Worm (Caenorhabditis elegans): ENCODE results near the gene fbxb-35.
"Not testable (repeated sequence)": the region's sequence is repeated elsewhere in the genome, so short reads cannot be mapped to it uniquely, and the experiment has no call there.

The fbxb-35 gene

ce11 chrII:2063989-2064388 lies 12.5 kb downstream of the fbxb-35 start, which contains the start of gene F07E5.13:
F07E5.13 (minus strand) TSS chrII:2064089.
- no peak for TF ChIP-seq sma-3 (GFP tag; optimal IDR thresholded peaks at IDR 0.05)
- no peak for TF ChIP-seq mdl-1 (tag; optimal IDR thresholded peaks at IDR 0.05)
- TF ChIP-seq elt-1 (tag; optimal IDR thresholded peaks at IDR 0.05), result no peak
- TF ChIP-seq nhr-11 (tag; optimal IDR thresholded peaks at IDR 0.05), result no peak
- no peak for TF ChIP-seq sem-4 (tag; optimal IDR thresholded peaks at IDR 0.05)
- TF ChIP-seq aly-2 (tag; optimal IDR thresholded peaks at IDR 0.05), result no peak
- TF ChIP-seq nhr-23 (tag; optimal IDR thresholded peaks at IDR 0.05), result no peak
- TF ChIP-seq nhr-21 (tag; optimal IDR thresholded peaks at IDR 0.05), result no peak
- TF ChIP-seq unc-39 (tag; optimal IDR thresholded peaks at IDR 0.05), result no peak

- TF ChIP-seq aly-2 (tag; optimal IDR thresholded peaks at IDR 0.05), result no peak
- no peak for TF ChIP-seq nhr-237 (tag; optimal IDR thresholded peaks at IDR 0.05)
- no peak for TF ChIP-seq skn-1 (tag; optimal IDR thresholded peaks at IDR 0.05)
- TF ChIP-seq fos-1 (tag; optimal IDR thresholded peaks at IDR 0.05), result no peak
- no peak for TF ChIP-seq nhr-10 (tag; optimal IDR thresholded peaks at IDR 0.05)
- TF ChIP-seq nhr-21 (tag; optimal IDR thresholded peaks at IDR 0.05), result no peak
- TF ChIP-seq nhr-23 (tag; optimal IDR thresholded peaks at IDR 0.05), result no peak
- no peak for TF ChIP-seq ztf-1 (GFP tag; conservative IDR thresholded peaks at IDR 0.05)
- no peak for TF ChIP-seq elt-1 (tag; optimal IDR thresholded peaks at IDR 0.05)
- no peak for TF ChIP-seq zag-1 (tag; optimal IDR thresholded peaks at IDR 0.05)
- no peak for TF ChIP-seq nhr-77 (tag; optimal IDR thresholded peaks at IDR 0.05)
- TF ChIP-seq unc-39 (tag; optimal IDR thresholded peaks at IDR 0.05), result no peak
- TF ChIP-seq ztf-4 (tag; optimal IDR thresholded peaks at IDR 0.05), result no peak
These were observed 13.0 kb downstream of the fbxb-35 start, which contains the start of gene fbxb-6 for ce11 chrII:2064497-2064896. fbxb-6 (plus strand) TSS chrII:2064797.

- TF ChIP-seq zag-1, unc-39, C34F6.9 (tag; optimal IDR thresholded peaks at IDR 0.05): not testable (repeated sequence)
These were observed 16.1 kb downstream of the fbxb-35 start, which contains the start of gene F07E5.12 for ce11 chrII:2067451-2068021. F07E5.12 (plus strand) TSS chrII:2067971.

- TF ChIP-seq ztf-4 (tag; optimal IDR thresholded peaks at IDR 0.05) (no peak), blmp-1 (tag; optimal IDR thresholded peaks at IDR 0.05; ENCODE audit: insufficient read depth) (no peak), lin-13 (GFP tag; optimal IDR thresholded peaks at IDR 0.05) (no peak), ztf-1 (GFP tag; conservative IDR thresholded peaks at IDR 0.05) (no peak), C34F6.9 (tag; optimal IDR thresholded peaks at IDR 0.05) (no peak), Y55F3AM.14 (GFP tag; optimal IDR thresholded peaks at IDR 0.05) (no peak), nhr-11 (tag; optimal IDR thresholded peaks at IDR 0.05) (no peak), aly-2 (tag; optimal IDR thresholded peaks at IDR 0.05) (no peak), nhr-10 (tag; optimal IDR thresholded peaks at IDR 0.05) (no peak), lin-39 (tag; optimal IDR thresholded peaks at IDR 0.05) (no peak), peb-1 (tag; optimal IDR thresholded peaks at IDR 0.05) (no peak), dmd-4 (tag; optimal IDR thresholded peaks at IDR 0.05) (no peak), zag-1 (tag; optimal IDR thresholded peaks at IDR 0.05) (no peak), egl-27 (tag; optimal IDR thresholded peaks at IDR 0.05) (no peak), R02D3.7 (tag; optimal IDR thresholded peaks at IDR 0.05) (no peak)
These were observed 20.0 kb downstream of the fbxb-35 start, which contains the start of gene F07E5.7 for ce11 chrII:2071429-2071828. F07E5.7 (minus strand) TSS chrII:2071529.

- TF ChIP-seq ceh-16 (tag; optimal IDR thresholded peaks at IDR 0.05) (no peak), sma-3 (GFP tag; optimal IDR thresholded peaks at IDR 0.05) (no peak), nhr-6 (tag; optimal IDR thresholded peaks at IDR 0.05) (no peak), nhr-23 (tag; optimal IDR thresholded peaks at IDR 0.05) (no peak)
These were observed 24.0 kb downstream of the fbxb-35 start, which contains the start of gene F07E5.8 for ce11 chrII:2075513-2075912. F07E5.8 (minus strand) TSS chrII:2075613.

- TF ChIP-seq mab-5 (tag; optimal IDR thresholded peaks at IDR 0.05) (no peak), sma-9 (GFP tag; optimal IDR thresholded peaks at IDR 0.05) (no peak), sma-9 (tag; optimal IDR thresholded peaks at IDR 0.05) (no peak), blmp-1 (tag; optimal IDR thresholded peaks at IDR 0.05; ENCODE audit: insufficient read depth) (no peak), lin-11 (tag; optimal IDR thresholded peaks at IDR 0.05) (no peak), aly-2 (tag; optimal IDR thresholded peaks at IDR 0.05) (no peak), unc-55 (GFP tag; optimal IDR thresholded peaks at IDR 0.05) (no peak), elt-3 (tag; optimal IDR thresholded peaks at IDR 0.05) (no peak), crh-2 (tag; optimal IDR thresholded peaks at IDR 0.05) (no peak), skn-1 (tag; optimal IDR thresholded peaks at IDR 0.05) (no peak), sma-3 (GFP tag; optimal IDR thresholded peaks at IDR 0.05) (no peak), unc-39 (tag; optimal IDR thresholded peaks at IDR 0.05) (no peak)
These were observed 25.0 kb downstream of the fbxb-35 start for ce11 chrII:2076467-2076866.
